Fruit fly (Drosophila melanogaster): ENCODE results near the gene Gr64b.

The Gr64b gene

DNA sequence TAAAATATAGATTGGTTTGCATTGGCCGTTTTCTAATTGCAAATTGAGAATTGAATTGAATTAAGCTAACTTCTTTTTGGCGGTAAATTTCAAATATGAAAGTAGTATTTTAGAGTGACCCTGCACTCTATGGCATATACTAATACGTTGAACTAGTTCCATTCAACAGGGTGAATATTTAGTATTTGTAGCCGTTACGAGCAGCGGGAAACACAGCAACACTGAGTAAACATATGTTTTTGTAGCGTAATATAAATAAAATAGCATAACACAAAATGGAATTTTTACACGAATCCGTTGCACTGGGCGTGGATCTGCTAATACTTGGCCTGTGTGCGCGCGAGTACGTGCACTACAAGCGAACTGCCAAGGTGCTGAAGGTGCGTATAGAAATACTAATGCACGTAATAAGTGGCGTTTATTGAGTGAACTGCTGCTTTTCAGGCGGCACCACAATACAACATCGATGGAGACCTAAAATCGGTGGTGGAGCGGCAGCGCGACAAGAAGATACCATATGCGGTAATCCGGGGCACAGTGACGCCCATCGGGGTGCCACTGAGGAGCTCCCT is 7.1 kb upstream of the Gr64b start, which contains the start of gene Mul1:
Mul1 (plus strand) TSS at position 198 of the 572 bp plus-strand sequence.
- no peak for TF ChIP-seq CG10348 (GFP tag; IDR thresholded peaks at IDR 0.05)
- TF ChIP-seq CG15710 (tag; optimal IDR thresholded peaks at IDR 0.05): no peak
- no peak for TF ChIP-seq Snoo (tag; optimal IDR thresholded peaks at IDR 0.05)
- TF ChIP-seq D1 (tag; optimal IDR thresholded peaks at IDR 0.05): no peak
- no peak for TF ChIP-seq CG4496 (GFP tag; IDR thresholded peaks at IDR 0.05)
- no peak for TF ChIP-seq CG8301 (tag; optimal IDR thresholded peaks at IDR 0.05)
- no peak for TF ChIP-seq CG13204 (GFP tag; optimal IDR thresholded peaks at IDR 0.05)
- TF ChIP-seq CG9948 (tag; optimal IDR thresholded peaks at IDR 0.05): no peak
- no peak for TF ChIP-seq CG17806 (tag; optimal IDR thresholded peaks at IDR 0.05)
- no peak for TF ChIP-seq rn (GFP tag; IDR thresholded peaks at IDR 0.05)
- TF ChIP-seq Pif1B (GFP tag; optimal IDR thresholded peaks at IDR 0.05): no peak
- TF ChIP-seq fd96Ca (GFP tag; IDR thresholded peaks at IDR 0.05): no peak
- TF ChIP-seq CG8159 (tag; optimal IDR thresholded peaks at IDR 0.05): no peak
- TF ChIP-seq CG14655 (GFP tag; optimal IDR thresholded peaks at IDR 0.05): no peak
- no peak for TF ChIP-seq CG32121 (GFP tag; IDR thresholded peaks at IDR 0.05)
- no peak for TF ChIP-seq gl (tag; optimal IDR thresholded peaks at IDR 0.05)
- no peak for TF ChIP-seq EcR (GFP tag; optimal IDR thresholded peaks at IDR 0.05)
- no peak for TF ChIP-seq Ets98B (GFP tag; IDR thresholded peaks at IDR 0.05)
- no peak for TF ChIP-seq CG34367 (tag; optimal IDR thresholded peaks at IDR 0.05)
- no peak for TF ChIP-seq CG12605 (GFP tag; IDR thresholded peaks at IDR 0.05)

DNA sequence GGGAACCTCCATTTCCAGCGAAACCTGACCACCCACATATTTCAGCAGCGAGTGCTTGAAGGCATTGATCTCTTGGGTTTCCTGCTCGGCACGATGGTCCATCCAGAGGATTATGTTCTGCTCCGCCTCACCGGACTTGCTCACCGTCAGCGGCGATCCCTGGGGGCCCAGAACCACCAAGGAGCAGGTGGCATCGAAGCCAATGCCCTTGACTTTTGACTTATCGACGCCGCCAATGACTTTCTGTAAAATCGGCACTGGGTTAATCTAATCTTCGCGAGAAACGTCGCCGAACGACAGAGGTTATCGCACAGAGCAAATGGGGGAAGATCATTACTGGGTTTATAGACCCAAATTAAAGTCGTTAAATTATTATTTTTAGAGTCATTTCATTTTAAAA is 3.9 kb upstream of the Gr64b start:
- TF ChIP-seq gl (tag; optimal IDR thresholded peaks at IDR 0.05) (no peak), Snoo (tag; optimal IDR thresholded peaks at IDR 0.05) (no peak), CG8301 (tag; optimal IDR thresholded peaks at IDR 0.05) (no peak), Pif1B (GFP tag; optimal IDR thresholded peaks at IDR 0.05) (no peak), CG9948 (tag; optimal IDR thresholded peaks at IDR 0.05) (no peak), CG32121 (GFP tag; IDR thresholded peaks at IDR 0.05) (no peak), EcR (GFP tag; optimal IDR thresholded peaks at IDR 0.05) (no peak), Ets98B (GFP tag; IDR thresholded peaks at IDR 0.05) (no peak), CG10348 (GFP tag; IDR thresholded peaks at IDR 0.05) (no peak), Pif1A (GFP tag; optimal IDR thresholded peaks at IDR 0.05) (no peak), CG13204 (GFP tag; optimal IDR thresholded peaks at IDR 0.05) (no peak), rn (GFP tag; IDR thresholded peaks at IDR 0.05) (no peak), fd96Ca (GFP tag; IDR thresholded peaks at IDR 0.05) (no peak)

DNA sequence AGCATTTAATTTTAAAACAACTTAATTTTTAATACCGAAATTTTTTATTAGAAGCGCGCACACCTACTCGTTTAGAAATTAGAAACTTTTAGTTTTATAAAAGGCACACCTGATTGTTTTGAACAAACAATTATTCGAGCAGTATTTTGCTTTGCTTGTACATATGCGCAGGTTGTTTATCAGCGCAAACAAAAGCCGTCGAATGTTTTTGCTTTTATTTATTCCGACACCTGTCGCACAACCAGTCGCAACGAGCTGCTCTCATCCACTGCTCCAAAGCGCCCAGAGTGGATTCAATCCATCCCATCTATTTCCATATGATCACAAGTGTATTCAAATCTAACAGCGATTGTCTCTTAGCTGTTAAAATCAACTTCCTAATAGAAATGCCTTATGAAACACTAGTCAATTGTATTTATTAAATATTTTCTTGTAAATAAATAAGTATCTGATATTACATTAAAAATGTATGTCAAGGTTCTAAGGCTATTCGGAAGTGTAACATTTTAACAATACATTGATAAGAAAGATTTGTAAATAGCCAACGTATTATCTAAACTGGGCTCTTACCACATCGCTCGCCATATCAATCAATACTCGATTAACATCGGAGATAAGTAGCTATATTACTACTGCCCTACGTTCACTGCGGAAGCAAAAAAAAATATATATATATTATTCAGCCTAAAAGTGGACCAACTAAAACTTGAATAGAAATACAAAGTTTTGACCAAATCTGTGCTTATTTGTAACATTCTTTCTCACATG is 2.5 kb upstream of the Gr64b start, which contains the start of gene CG11594:
CG11594 (minus strand) TSS at position 274 of the 768 bp plus-strand sequence.
- TF ChIP-seq CG10348 (GFP tag; IDR thresholded peaks at IDR 0.05): no peak
- TF ChIP-seq Pif1B (GFP tag; optimal IDR thresholded peaks at IDR 0.05): no peak
- no peak for TF ChIP-seq Ets98B (GFP tag; IDR thresholded peaks at IDR 0.05)
- no peak for TF ChIP-seq CG12605 (GFP tag; IDR thresholded peaks at IDR 0.05)
- no peak for TF ChIP-seq CG4496 (GFP tag; IDR thresholded peaks at IDR 0.05)
- no peak for TF ChIP-seq CG13204 (GFP tag; optimal IDR thresholded peaks at IDR 0.05)
- no peak for TF ChIP-seq gl (tag; optimal IDR thresholded peaks at IDR 0.05)
- TF ChIP-seq Snoo (tag; optimal IDR thresholded peaks at IDR 0.05): no peak

- TF ChIP-seq CG13204 (GFP tag; optimal IDR thresholded peaks at IDR 0.05): no peak
- TF ChIP-seq CG4496 (GFP tag; IDR thresholded peaks at IDR 0.05): no peak
- no peak for TF ChIP-seq D1 (tag; optimal IDR thresholded peaks at IDR 0.05)
- no peak for TF ChIP-seq rn (GFP tag; IDR thresholded peaks at IDR 0.05)
- TF ChIP-seq Ets98B (GFP tag; IDR thresholded peaks at IDR 0.05): no peak
- TF ChIP-seq CG8159 (tag; optimal IDR thresholded peaks at IDR 0.05): no peak
- no peak for TF ChIP-seq Snoo (tag; optimal IDR thresholded peaks at IDR 0.05)
- no peak for TF ChIP-seq CG10348 (GFP tag; IDR thresholded peaks at IDR 0.05)
- TF ChIP-seq fd96Ca (GFP tag; IDR thresholded peaks at IDR 0.05): no peak
- TF ChIP-seq Pif1A (GFP tag; optimal IDR thresholded peaks at IDR 0.05): no peak
- TF ChIP-seq Pif1B (GFP tag; optimal IDR thresholded peaks at IDR 0.05): no peak
- TF ChIP-seq CG17806 (tag; optimal IDR thresholded peaks at IDR 0.05): no peak
Observed at dm6 chr3L:4026506-4026868, 1.9 kb upstream of the Gr64b start, which contains the start of gene Gr64a. Gene Gr64a (plus strand): TSS chr3L:4026769.

DNA sequence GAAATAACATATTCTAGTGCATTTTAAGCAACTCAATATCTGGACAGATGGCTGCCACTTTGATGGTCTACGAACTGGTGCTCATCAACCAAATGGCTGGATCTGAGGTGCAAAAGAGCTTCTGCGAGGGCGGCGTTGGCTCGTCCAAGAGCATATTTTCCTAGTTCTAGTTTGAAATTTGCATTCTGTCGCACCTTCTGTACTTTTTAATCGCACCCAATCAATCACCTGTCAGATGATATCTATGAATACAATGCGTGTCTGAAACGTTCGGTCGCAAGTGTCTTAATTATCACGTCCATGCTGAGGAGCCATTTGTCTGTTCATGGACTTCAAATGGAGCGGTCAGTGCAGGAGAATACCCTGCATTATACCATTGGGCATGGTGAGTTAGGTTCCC is 3.4 kb downstream of the Gr64b start, which contains the start of the genes Gr64d and Gr64e:
Gr64d (plus strand) TSS at position 301 of the 400 bp plus-strand sequence.
Gr64e (plus strand) TSS at position 380 of the 400 bp plus-strand sequence.
- no peak for TF ChIP-seq rn (GFP tag; IDR thresholded peaks at IDR 0.05)
- TF ChIP-seq CG4496 (GFP tag; IDR thresholded peaks at IDR 0.05): no peak
- no peak for TF ChIP-seq Snoo (tag; optimal IDR thresholded peaks at IDR 0.05)
- no peak for TF ChIP-seq CG12605 (GFP tag; IDR thresholded peaks at IDR 0.05)
- no peak for TF ChIP-seq D1 (tag; optimal IDR thresholded peaks at IDR 0.05)
- TF ChIP-seq EcR (GFP tag; optimal IDR thresholded peaks at IDR 0.05): no peak
- TF ChIP-seq CG8301 (tag; optimal IDR thresholded peaks at IDR 0.05): no peak
- TF ChIP-seq CG17806 (tag; optimal IDR thresholded peaks at IDR 0.05): no peak
- no peak for TF ChIP-seq CG34367 (tag; optimal IDR thresholded peaks at IDR 0.05)
- TF ChIP-seq CG14655 (GFP tag; optimal IDR thresholded peaks at IDR 0.05): no peak
- no peak for TF ChIP-seq CG32121 (GFP tag; IDR thresholded peaks at IDR 0.05)
- no peak for TF ChIP-seq Pif1A (GFP tag; optimal IDR thresholded peaks at IDR 0.05)
- no peak for TF ChIP-seq CG8159 (tag; optimal IDR thresholded peaks at IDR 0.05)
- TF ChIP-seq gl (tag; optimal IDR thresholded peaks at IDR 0.05): no peak
- TF ChIP-seq CG10348 (GFP tag; IDR thresholded peaks at IDR 0.05): no peak
- TF ChIP-seq fd96Ca (GFP tag; IDR thresholded peaks at IDR 0.05): no peak
- TF ChIP-seq Ets98B (GFP tag; IDR thresholded peaks at IDR 0.05): no peak
- TF ChIP-seq Pif1B (GFP tag; optimal IDR thresholded peaks at IDR 0.05): no peak
- no peak for TF ChIP-seq CG9948 (tag; optimal IDR thresholded peaks at IDR 0.05)

Data from whole organism, pupa.